Worm (Caenorhabditis elegans) whole organism, L3 larva: Measurements from ENCODE around the gene F13A2.3.

ENCODE experiments used
- ZK546.5 ChIP-seq: sonication (generic microtip); optimal IDR thresholded peaks from 2 replicates; lab custom pipeline; 2017; ENCODE audit warnings: missing biosample characterization, missing genetic modification characterization
- ceh-9 ChIP-seq: sonication (generic microtip); optimal IDR thresholded peaks from 2 replicates; lab custom pipeline; 2018; ENCODE audit warnings: missing biosample characterization, missing genetic modification characterization
- daf-12 ChIP-seq: fragments of 150-350 bp; optimal IDR thresholded peaks from 2 replicates; lab custom pipeline; 2014; ENCODE audit warnings: missing biosample characterization, missing genetic modification reagents, missing genetic modification characterization
- egl-27 ChIP-seq: sonication (generic microtip); optimal IDR thresholded peaks from 4 replicates; lab custom pipeline; 2017; ENCODE audit warnings: missing biosample characterization, missing genetic modification reagents, missing genetic modification characterization
- fkh-2 ChIP-seq: fragments of 150-350 bp; optimal IDR thresholded peaks from 2 replicates; lab custom pipeline; 2014; ENCODE audit warnings: missing biosample characterization, missing genetic modification reagents, missing genetic modification characterization
- fos-1 ChIP-seq: fragments of 150-350 bp; optimal IDR thresholded peaks from 2 replicates; lab custom pipeline; 2014; ENCODE audit warnings: missing biosample characterization, missing genetic modification characterization
- nhr-11 ChIP-seq: fragments of 150-350 bp; optimal IDR thresholded peaks from 2 replicates; lab custom pipeline; 2014; ENCODE audit warnings: missing biosample characterization, missing genetic modification characterization
- nhr-237 ChIP-seq: fragments of 150-350 bp; optimal IDR thresholded peaks from 2 replicates; lab custom pipeline; 2014; ENCODE audit warnings: missing biosample characterization, missing genetic modification characterization
- nhr-67 ChIP-seq: fragments of 150-350 bp; optimal IDR thresholded peaks from 2 replicates; lab custom pipeline; 2014; ENCODE audit warnings: missing biosample characterization, missing genetic modification characterization
- pha-4 ChIP-seq: fragments of 150-350 bp; optimal IDR thresholded peaks from 2 replicates; lab custom pipeline; 2014; ENCODE audit warnings: missing biosample characterization, missing genetic modification reagents, missing genetic modification characterization
- snpc-4 ChIP-seq: fragments of 150-350 bp; optimal IDR thresholded peaks from 2 replicates; lab custom pipeline; 2014; ENCODE audit warnings: missing biosample characterization, missing genetic modification characterization
- tbx-2 ChIP-seq: sonication (generic microtip); optimal IDR thresholded peaks from 2 replicates; lab custom pipeline; 2016; ENCODE audit warnings: mild to moderate bottlenecking, missing genetic modification characterization, missing compliant biosample characterization
- unc-39 ChIP-seq: sonication (generic microtip); optimal IDR thresholded peaks from 4 replicates; lab custom pipeline; 2017; ENCODE audit warnings: missing biosample characterization, missing genetic modification characterization
- ztf-4 ChIP-seq: fragments of 150-350 bp; optimal IDR thresholded peaks from 2 replicates; lab custom pipeline; 2014; ENCODE audit warnings: missing biosample characterization, missing genetic modification characterization

DNA sequence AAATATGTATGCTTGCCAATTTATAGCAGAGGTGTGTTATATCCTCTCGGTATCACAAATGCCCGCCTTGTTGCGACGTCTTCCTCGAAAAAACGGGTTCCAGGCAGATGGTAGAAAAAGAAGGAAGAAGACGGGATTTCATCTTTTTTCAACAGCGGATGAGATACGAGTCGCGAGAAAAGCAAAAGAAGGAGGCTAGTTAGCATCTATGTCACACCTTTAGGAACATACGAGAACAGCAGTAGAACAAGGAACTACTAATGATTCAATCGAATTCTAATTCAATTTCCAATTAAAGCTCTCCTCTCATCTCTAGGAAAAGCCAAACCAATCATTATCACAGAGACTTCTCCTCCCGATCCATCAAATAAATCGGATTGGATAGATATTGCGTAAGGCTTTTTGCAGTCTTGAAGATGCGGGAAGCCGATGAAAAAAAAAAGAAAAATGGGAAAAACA lies 18.5 kb upstream of the F13A2.3 start, which contains the start of gene grl-5:
- TF ChIP-seq snpc-4 = no peak
- no peak for TF ChIP-seq tbx-2
- TF ChIP-seq fkh-2 = no peak
- no peak for TF ChIP-seq egl-27
- TF ChIP-seq daf-12 (tag; lab: Kevin White, UChicago) = no peak
- TF ChIP-seq pha-4 (tag; lab: Kevin White, UChicago) = no peak
- TF ChIP-seq ztf-4 = no peak
- no peak for TF ChIP-seq nhr-11 (tag; lab: Kevin White, UChicago)
- no peak for TF ChIP-seq unc-39
- TF ChIP-seq nhr-67 (tag; lab: Kevin White, UChicago) = no peak
- TF ChIP-seq ZK546.5 (tag; lab: Kevin White, UChicago) = no peak
- TF ChIP-seq nhr-237 (tag; lab: Kevin White, UChicago) = no peak
- no peak for TF ChIP-seq fos-1 (tag; lab: Kevin White, UChicago)
- TF ChIP-seq ceh-9 (tag; lab: Kevin White, UChicago) = no peak
